Fruit fly (Drosophila melanogaster) whole organism, embryonic: ENCODE data around the gene CG14232.

ENCODE experiments used
- Bdp1 ChIP-seq: fragments of 200-800 bp; sonication (Bioruptor generic); optimal IDR thresholded peaks from 3 replicates; lab custom pipeline; 2016; ENCODE audit warnings: missing biosample characterization, missing genetic modification characterization
- CG10321 ChIP-seq: fragments of 200-800 bp; sonication (Bioruptor generic); IDR thresholded peaks from 2 replicates; pipeline ENCODE4 v1.3.6; 2022; ENCODE audit warnings: missing biosample characterization, missing genetic modification characterization
- CG11247 ChIP-seq: fragments of 200-800 bp; sonication (Bioruptor generic); IDR thresholded peaks from 2 replicates; pipeline ENCODE4 v1.3.6; 2022; ENCODE audit warnings: missing biosample characterization, missing genetic modification characterization
- CG12155 ChIP-seq: fragments of 200-800 bp; sonication (Bioruptor generic); optimal IDR thresholded peaks from 3 replicates; lab custom pipeline; 2016; ENCODE audit warnings: missing biosample characterization, missing genetic modification characterization
- CG13424 ChIP-seq: fragments of 200-800 bp; sonication (Bioruptor generic); optimal IDR thresholded peaks from 2 replicates; lab custom pipeline; 2019; ENCODE audit warnings: missing biosample characterization, mild to moderate bottlenecking, missing genetic modification characterization, moderate library complexity
- CG15269 ChIP-seq: fragments of 200-800 bp; sonication (Bioruptor generic); optimal IDR thresholded peaks from 2 replicates; lab custom pipeline; 2018; ENCODE audit warnings: missing biosample characterization, mild to moderate bottlenecking, missing genetic modification characterization, moderate library complexity
- CG16815 ChIP-seq: fragments of 200-800 bp; sonication (Bioruptor generic); optimal IDR thresholded peaks from 3 replicates; lab custom pipeline; 2017; ENCODE audit warnings: missing biosample characterization, mild to moderate bottlenecking, missing genetic modification characterization
- CG16863 ChIP-seq: fragments of 200-800 bp; sonication (Bioruptor generic); optimal IDR thresholded peaks from 3 replicates; lab custom pipeline; 2016; ENCODE audit warnings: missing biosample characterization, missing genetic modification characterization
- CG30020 ChIP-seq: fragments of 200-800 bp; optimal IDR thresholded peaks from 2 replicates; lab custom pipeline; 2019; ENCODE audit warnings: missing biosample characterization, mild to moderate bottlenecking, missing genetic modification characterization, moderate library complexity
- CG33557 ChIP-seq: fragments of 200-800 bp; sonication (Bioruptor generic); optimal IDR thresholded peaks from 2 replicates; lab custom pipeline; 2019; ENCODE audit warnings: missing biosample characterization, mild to moderate bottlenecking, missing genetic modification characterization, moderate library complexity
- CG3838 ChIP-seq: fragments of 200-800 bp; sonication (Bioruptor generic); optimal IDR thresholded peaks from 3 replicates; lab custom pipeline; 2016; ENCODE audit warnings: missing biosample characterization, missing genetic modification characterization
- CG4328 ChIP-seq: fragments of 200-800 bp; sonication (Bioruptor generic); optimal IDR thresholded peaks from 3 replicates; lab custom pipeline; 2017; ENCODE audit warnings: missing biosample characterization, missing genetic modification reagents, missing genetic modification characterization
- CG6254 ChIP-seq: fragments of 200-800 bp; sonication (Bioruptor generic); optimal IDR thresholded peaks from 3 replicates; lab custom pipeline; 2017; ENCODE audit warnings: mild to moderate bottlenecking, missing biosample characterization, missing genetic modification reagents, missing genetic modification characterization
- CG7839 ChIP-seq: fragments of 200-800 bp; sonication (Bioruptor generic); optimal IDR thresholded peaks from 3 replicates; lab custom pipeline; 2018; ENCODE audit warnings: missing biosample characterization, mild to moderate bottlenecking, missing genetic modification characterization, moderate library complexity
- CG8290 ChIP-seq, 3 experiments: fragments of 200-800 bp; sonication (Bioruptor generic); optimal IDR thresholded peaks; 2 replicates each; lab custom pipeline; 2016 to 2019; ENCODE audit warnings: missing biosample characterization in 3 of 3, missing genetic modification characterization in 3 of 3, mild to moderate bottlenecking in 2 of 3, moderate library complexity in 1 of 3
- CG8478 ChIP-seq: fragments of >200 bp; optimal IDR thresholded peaks from 2 replicates; lab custom pipeline; 2018
- CG9797 ChIP-seq: fragments of 200-800 bp; sonication (Bioruptor generic); optimal IDR thresholded peaks from 3 replicates; lab custom pipeline; 2018; ENCODE audit warnings: missing biosample characterization, mild to moderate bottlenecking, missing genetic modification characterization
- CG9817 ChIP-seq: fragments of 200-800 bp; sonication (Bioruptor generic); optimal IDR thresholded peaks from 2 replicates; lab custom pipeline; 2018; ENCODE audit warnings: missing biosample characterization, mild to moderate bottlenecking, missing genetic modification characterization, moderate library complexity
- D19B ChIP-seq: fragments of 200-800 bp; sonication (Bioruptor generic); optimal IDR thresholded peaks from 2 replicates; lab custom pipeline; 2017; ENCODE audit warnings: missing biosample characterization, mild to moderate bottlenecking, missing genetic modification characterization
- Deaf1 ChIP-seq: fragments of 200-800 bp; optimal IDR thresholded peaks from 3 replicates; lab custom pipeline; 2019; ENCODE audit warnings: missing biosample characterization, mild to moderate bottlenecking, missing genetic modification characterization, moderate library complexity
- Doc2 ChIP-seq: fragments of 200-800 bp; sonication (Bioruptor generic); IDR thresholded peaks from 2 replicates; pipeline ENCODE4 v1.3.6; 2022; ENCODE audit warnings: missing biosample characterization, missing genetic modification characterization
- Gsc ChIP-seq: fragments of 200-800 bp; sonication (Bioruptor generic); IDR thresholded peaks from 2 replicates; pipeline ENCODE4 v1.3.6; 2022; ENCODE audit warnings: missing biosample characterization, missing genetic modification characterization
- HmgD ChIP-seq: fragments of 200-800 bp; sonication (Bioruptor generic); optimal IDR thresholded peaks from 3 replicates; lab custom pipeline; 2016; ENCODE audit warnings: missing biosample characterization, missing genetic modification characterization
- Hr3 ChIP-seq: fragments of 200-800 bp; sonication (Bioruptor generic); optimal IDR thresholded peaks from 3 replicates; lab custom pipeline; 2016; ENCODE audit warnings: missing biosample characterization, missing genetic modification characterization
- MBD-R2 ChIP-seq: fragments of 200-800 bp; sonication (Bioruptor generic); IDR thresholded peaks from 2 replicates; pipeline ENCODE4 v1.3.6; 2022; ENCODE audit warnings: missing biosample characterization, missing genetic modification characterization
- Nf-YC ChIP-seq: fragments of 200-800 bp; optimal IDR thresholded peaks from 3 replicates; lab custom pipeline; 2019; ENCODE audit warnings: missing biosample characterization, mild to moderate bottlenecking, missing genetic modification characterization, moderate library complexity
- NfI ChIP-seq: fragments of 200-800 bp; sonication (Bioruptor generic); optimal IDR thresholded peaks from 3 replicates; lab custom pipeline; 2018; ENCODE audit warnings: missing biosample characterization, mild to moderate bottlenecking, missing genetic modification characterization, moderate library complexity
- Pdp1 ChIP-seq, 2 experiments: fragments of 200-800 bp; sonication (Bioruptor generic); optimal IDR thresholded peaks; 3 replicates each; lab custom pipeline; 2016; ENCODE audit warnings: missing biosample characterization in 2 of 2, missing genetic modification characterization in 2 of 2, mild to moderate bottlenecking in 1 of 2, moderate library complexity in 1 of 2
- Rfx ChIP-seq: fragments of 200-800 bp; sonication (Bioruptor generic); IDR thresholded peaks from 2 replicates; pipeline ENCODE4 v1.3.6; 2022; ENCODE audit warnings: missing biosample characterization, missing genetic modification characterization
- Ssrp ChIP-seq: fragments of 200-800 bp; sonication (Bioruptor generic); optimal IDR thresholded peaks from 2 replicates; lab custom pipeline; 2018; ENCODE audit warnings: missing biosample characterization, mild to moderate bottlenecking, missing genetic modification characterization, moderate library complexity
- ap ChIP-seq: fragments of 200-800 bp; sonication (Bioruptor generic); IDR thresholded peaks from 2 replicates; pipeline ENCODE4 v1.3.6; 2022; ENCODE audit warnings: missing biosample characterization, missing genetic modification characterization
- ato ChIP-seq: fragments of 200-800 bp; sonication (Bioruptor generic); IDR thresholded peaks from 2 replicates; pipeline ENCODE4 v1.3.6; 2022; ENCODE audit warnings: missing biosample characterization, missing genetic modification characterization; ENCODE audit not compliant: partially characterized antibody
- az2 ChIP-seq: fragments of 200-800 bp; sonication (Bioruptor generic); optimal IDR thresholded peaks from 3 replicates; lab custom pipeline; 2016; ENCODE audit warnings: missing biosample characterization, missing genetic modification characterization
- cg ChIP-seq: fragments of 200-800 bp; sonication (Bioruptor generic); optimal IDR thresholded peaks from 3 replicates; lab custom pipeline; 2019; ENCODE audit warnings: missing biosample characterization, mild to moderate bottlenecking, missing genetic modification characterization, moderate library complexity
- chinmo ChIP-seq: fragments of 200-800 bp; sonication (Bioruptor generic); IDR thresholded peaks from 4 replicates; pipeline ENCODE4 v1.3.6; 2022; ENCODE audit warnings: missing biosample characterization, missing genetic modification characterization; ENCODE audit not compliant: partially characterized antibody
- dm ChIP-seq: fragments of 200-800 bp; sonication (Bioruptor generic); optimal IDR thresholded peaks from 3 replicates; lab custom pipeline; 2016; ENCODE audit warnings: missing biosample characterization, missing genetic modification characterization
- ems ChIP-seq: fragments of 200-800 bp; sonication (Bioruptor generic); optimal IDR thresholded peaks from 3 replicates; lab custom pipeline; 2016; ENCODE audit warnings: missing biosample characterization, missing genetic modification characterization
- gsb-n ChIP-seq: fragments of 200-800 bp; sonication (Bioruptor generic); optimal IDR thresholded peaks from 3 replicates; lab custom pipeline; 2018; ENCODE audit warnings: missing biosample characterization, mild to moderate bottlenecking, missing genetic modification characterization
- hkb ChIP-seq, 2 experiments: fragments of 200-800 bp in 1 of 2; fragments of >200 bp in 1 of 2; sonication (Bioruptor generic) in 1 of 2; IDR thresholded peaks in 1 of 2; optimal IDR thresholded peaks in 1 of 2; 2 replicates each; pipeline versions ENCODE4 v1.3.6 to Lab custom; 2017 to 2022; ENCODE audit warnings: missing biosample characterization in 1 of 2, missing genetic modification characterization in 1 of 2
- jumu ChIP-seq: fragments of 200-800 bp; sonication (Bioruptor generic); optimal IDR thresholded peaks from 3 replicates; lab custom pipeline; 2016; ENCODE audit warnings: missing biosample characterization, missing genetic modification characterization
- mld ChIP-seq: fragments of 200-800 bp; sonication (Bioruptor generic); IDR thresholded peaks from 3 replicates; pipeline ENCODE4 v1.3.6; 2022; ENCODE audit warnings: missing biosample characterization, missing genetic modification characterization; ENCODE audit not compliant: partially characterized antibody
- nerfin-1 ChIP-seq: fragments of 200-800 bp; sonication (Bioruptor generic); optimal IDR thresholded peaks from 3 replicates; lab custom pipeline; 2019; ENCODE audit warnings: missing biosample characterization, mild to moderate bottlenecking, missing genetic modification characterization, moderate library complexity
- onecut ChIP-seq: fragments of 200-800 bp; sonication (Bioruptor generic); IDR thresholded peaks from 2 replicates; pipeline ENCODE4 v1.3.6; 2022; ENCODE audit warnings: missing biosample characterization, missing genetic modification characterization
- p53 ChIP-seq: fragments of 200-800 bp; sonication (Bioruptor generic); optimal IDR thresholded peaks from 2 replicates; lab custom pipeline; 2016; ENCODE audit warnings: missing biosample characterization, missing genetic modification characterization
- sc ChIP-seq, 3 experiments: fragments of >200 bp in 2 of 3; fragments of 200-800 bp in 1 of 3; sonication (Bioruptor generic) in 1 of 3; optimal IDR thresholded peaks; 2 replicates in 2 of 3; 3 replicates in 1 of 3; lab custom pipeline; 2017; ENCODE audit warnings: mild to moderate bottlenecking in 1 of 3, missing biosample characterization in 1 of 3, missing genetic modification characterization in 1 of 3, missing genetic modification reagents in 1 of 3
- slbo ChIP-seq: fragments of 200-800 bp; sonication (Bioruptor generic); IDR thresholded peaks from 2 replicates; pipeline ENCODE4 v1.3.6; 2022; ENCODE audit warnings: missing biosample characterization, missing genetic modification characterization
- sug ChIP-seq: fragments of 200-800 bp; optimal IDR thresholded peaks from 2 replicates; lab custom pipeline; 2019; ENCODE audit warnings: missing biosample characterization, mild to moderate bottlenecking, missing genetic modification characterization, moderate library complexity
- wdn ChIP-seq: fragments of 200-800 bp; sonication (Bioruptor generic); IDR thresholded peaks from 2 replicates; pipeline ENCODE4 v1.3.6; 2022; ENCODE audit warnings: missing biosample characterization, missing genetic modification characterization
- zf30C ChIP-seq: fragments of 200-800 bp; sonication (Bioruptor generic); optimal IDR thresholded peaks from 3 replicates; lab custom pipeline; 2018; ENCODE audit warnings: missing biosample characterization, mild to moderate bottlenecking, missing genetic modification characterization

CG14232 gene

DNA sequence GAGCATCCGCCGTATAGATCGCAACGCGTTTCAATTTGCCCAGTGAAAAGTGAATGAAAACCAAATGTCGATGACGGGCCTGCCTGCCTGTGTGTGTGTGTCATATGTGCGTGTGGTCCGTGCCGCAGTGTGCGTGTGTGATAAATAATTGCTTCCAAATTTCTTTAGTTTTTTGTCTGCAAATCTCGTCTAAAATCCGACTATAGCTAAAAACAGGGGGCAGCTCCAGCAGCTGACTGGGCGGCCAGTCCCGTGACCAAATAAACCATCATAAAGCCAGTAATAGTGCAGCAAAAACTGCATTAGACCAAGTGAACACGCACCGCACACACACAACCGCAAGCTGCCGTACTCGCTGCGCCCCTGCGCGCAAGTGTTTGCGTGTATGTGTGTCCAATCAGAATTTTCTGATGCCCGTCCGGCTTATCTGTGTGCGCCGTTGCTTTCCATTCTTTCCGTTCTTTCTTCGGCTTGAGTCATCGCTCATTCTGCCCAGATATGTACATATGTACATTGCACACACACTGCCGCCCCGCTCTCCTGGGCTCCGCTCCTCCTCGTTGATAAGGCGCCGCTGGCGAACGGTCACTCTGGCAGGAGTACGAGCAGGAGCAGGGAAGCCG lies 6.7 kb downstream of the CG14232 start:
- no peak for TF ChIP-seq HmgD (GFP tag; lab: Kevin White, UChicago)
- no peak for TF ChIP-seq Hr3 (GFP tag; lab: Kevin White, UChicago)
- TF ChIP-seq CG4328 = no peak
- peak; percentile 52 for TF ChIP-seq CG12155 (GFP tag; lab: Kevin White, UChicago)
- TF ChIP-seq ems (GFP tag; lab: Kevin White, UChicago) = no peak
- no peak for TF ChIP-seq Doc2
- no peak for TF ChIP-seq wdn (GFP tag; lab: Robert Waterston, UW)
- peak; percentile 11 for TF ChIP-seq Bdp1 (GFP tag; lab: Kevin White, UChicago)
- TF ChIP-seq CG30020 = no peak
- peak; percentile 20; the same call in 1 of the 2 replicates for TF ChIP-seq Rfx
- no peak for TF ChIP-seq CG6254
- TF ChIP-seq sc (optimal IDR thresholded peaks at IDR 0.05; lab: Kevin White, UChicago) = no peak
- no peak for TF ChIP-seq sc (GFP tag; optimal IDR thresholded peaks at IDR 0.05; lab: Kevin White, UChicago)
- TF ChIP-seq ap (GFP tag; lab: Robert Waterston, UW) = no peak
- TF ChIP-seq dm (GFP tag; lab: Kevin White, UChicago) = no peak
- peak in 1 of 2 experiments; percentile 6 for TF ChIP-seq Pdp1 (GFP tag; optimal IDR thresholded peaks at IDR 0.05; lab: Kevin White, UChicago)
- no peak for TF ChIP-seq zf30C (GFP tag; lab: Kevin White, UChicago)
- peak; percentile 24 for TF ChIP-seq jumu (GFP tag; lab: Kevin White, UChicago)
- no peak for TF ChIP-seq gsb-n
- TF ChIP-seq MBD-R2 = no peak
- TF ChIP-seq sug (tag; lab: Kevin White, UChicago) = peak; percentile 45
- no peak for TF ChIP-seq CG15269 (tag; lab: Kevin White, UChicago)
- no peak for TF ChIP-seq CG11247
- TF ChIP-seq Deaf1 (tag; lab: Kevin White, UChicago) = no peak
- TF ChIP-seq CG10321 = no peak
- TF ChIP-seq CG13424 (tag; lab: Kevin White, UChicago) = no peak
- no peak for TF ChIP-seq hkb (optimal IDR thresholded peaks at IDR 0.05; lab: Kevin White, UChicago)
- no peak for TF ChIP-seq hkb (GFP tag; IDR thresholded peaks at IDR 0.05; lab: Robert Waterston, UW)
- no peak for TF ChIP-seq CG3838 (GFP tag; lab: Kevin White, UChicago)
- TF ChIP-seq ato (GFP tag; lab: Robert Waterston, UW) = no peak
- no peak for TF ChIP-seq CG7839 (tag; lab: Kevin White, UChicago)
- TF ChIP-seq Ssrp (tag; lab: Kevin White, UChicago) = no peak
- peak; percentile 17 for TF ChIP-seq CG33557 (GFP tag; lab: Kevin White, UChicago)
- no peak for TF ChIP-seq CG16815 (GFP tag; lab: Kevin White, UChicago)
- 0 out of 4 replicates have a peak, but pooled peaks have one; percentile 61 for TF ChIP-seq chinmo (GFP tag; lab: Robert Waterston, UW)
- no peak for TF ChIP-seq mld (GFP tag; lab: Robert Waterston, UW)
- TF ChIP-seq onecut (GFP tag; lab: Robert Waterston, UW) = no peak
- TF ChIP-seq az2 (GFP tag; lab: Kevin White, UChicago) = no peak
- peak; percentile 93 for TF ChIP-seq Nf-YC (tag; lab: Kevin White, UChicago)
- no peak for TF ChIP-seq CG8290 (GFP tag; optimal IDR thresholded peaks at IDR 0.05; lab: Kevin White, UChicago)
- no peak for TF ChIP-seq CG8290 (tag; optimal IDR thresholded peaks at IDR 0.05; lab: Kevin White, UChicago)
- TF ChIP-seq NfI (GFP tag; lab: Kevin White, UChicago) = no peak
- no peak for TF ChIP-seq Gsc (GFP tag; lab: Robert Waterston, UW)
- TF ChIP-seq nerfin-1 (tag; lab: Kevin White, UChicago) = no peak
- no peak for TF ChIP-seq slbo
- TF ChIP-seq CG8478 (lab: Kevin White, UChicago) = peak; percentile 92
- no peak for TF ChIP-seq D19B (GFP tag; lab: Kevin White, UChicago)
- TF ChIP-seq CG16863 = peak; percentile 1
- TF ChIP-seq cg (GFP tag; lab: Kevin White, UChicago) = peak; percentile 98
- no peak for TF ChIP-seq CG9797 (GFP tag; lab: Kevin White, UChicago)
- TF ChIP-seq p53 = no peak
- TF ChIP-seq CG9817 (tag; lab: Kevin White, UChicago) = no peak
